In the genomic region with DNA sequence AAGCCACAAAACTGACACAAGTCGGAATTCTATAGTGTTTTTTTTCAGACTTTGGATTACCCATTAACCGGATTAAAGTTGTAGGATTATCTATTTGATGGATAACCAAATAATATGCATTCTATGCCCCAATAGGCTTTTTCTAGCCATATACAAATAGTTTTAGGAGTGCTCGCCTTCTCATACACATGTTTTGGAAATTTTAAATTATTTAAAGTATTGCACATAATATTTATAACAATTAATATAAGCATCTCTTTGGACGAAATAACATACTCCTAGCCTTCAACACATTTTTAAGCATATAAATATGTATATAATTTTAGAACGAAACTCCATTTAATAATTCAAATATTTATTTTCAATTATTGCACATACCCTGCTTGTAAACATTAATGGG, we compare ENCODE assay signal across 5 fruit fly cellular contexts.
TF ChIP-seq lines count a peak whose summit lies in the region.

No protein-coding gene starts in this region.

- no peak for TF ChIP-seq CTCF in whole organism, embryonic (GFP tag; optimal IDR thresholded peaks at IDR 0.05; lab: Kevin White, UChicago)

TF ChIP-seq in whole organism, 6 proteins besides CTCF, POLR2A, EP300 and RAD21:
- TF ChIP-seq usp (GFP tag; optimal IDR thresholded peaks at IDR 0.05; lab: Kevin White, UChicago): no peak
- no peak for TF ChIP-seq Dll (optimal IDR thresholded peaks at IDR 0.05; lab: Kevin White, UChicago)
- peak; percentile 79 for TF ChIP-seq pan (optimal IDR thresholded peaks at IDR 0.05; lab: Kevin White, UChicago)
- no peak for TF ChIP-seq CG8478 (optimal IDR thresholded peaks at IDR 0.05; lab: Kevin White, UChicago)

TF ChIP-seq in whole organism, embryonic, 481 proteins besides CTCF, POLR2A, EP300 and RAD21:
- 0 out of 3 replicates have a peak, but pooled peaks have one; percentile 7 for TF ChIP-seq CG2199 (GFP tag; IDR thresholded peaks at IDR 0.05; lab: Robert Waterston, UW)
- no peak for TF ChIP-seq slp2 (GFP tag; optimal IDR thresholded peaks at IDR 0.05; lab: Kevin White, UChicago)

TF ChIP-seq in whole organism, prepupa, 60 proteins besides CTCF, POLR2A, EP300 and RAD21 (continues in another document):
- TF ChIP-seq acj6 (GFP tag; optimal IDR thresholded peaks at IDR 0.05; lab: Kevin White, UChicago) (peak; percentile 57), esn (GFP tag; optimal IDR thresholded peaks at IDR 0.05; lab: Kevin White, UChicago) (peak; percentile 42), vri (GFP tag; optimal IDR thresholded peaks at IDR 0.05; lab: Kevin White, UChicago) (no peak), Lpt (GFP tag; optimal IDR thresholded peaks at IDR 0.05; lab: Kevin White, UChicago) (no peak), pdm3 (GFP tag; optimal IDR thresholded peaks at IDR 0.05; lab: Kevin White, UChicago) (peak; percentile 21), cyc (GFP tag; optimal IDR thresholded peaks at IDR 0.05; lab: Kevin White, UChicago) (peak; percentile 17), CG11294 (GFP tag; IDR thresholded peaks at IDR 0.05; lab: Robert Waterston, UW) (no peak), Eip78C (GFP tag; lab: Kevin White, UChicago) (peak; percentile 92), CG3032 (tag; optimal IDR thresholded peaks at IDR 0.05; lab: Kevin White, UChicago) (peak; percentile 67), salr (GFP tag; optimal IDR thresholded peaks at IDR 0.05; lab: Kevin White, UChicago) (peak; percentile 1 to 18), CG6808 (GFP tag; optimal IDR thresholded peaks at IDR 0.05; lab: Kevin White, UChicago) (peak; percentile 70), CG16779 (tag; optimal IDR thresholded peaks at IDR 0.05; lab: Kevin White, UChicago) (no peak), CG15336 (GFP tag; IDR thresholded peaks at IDR 0.05; lab: Robert Waterston, UW) (no peak), Hr39 (GFP tag; optimal IDR thresholded peaks at IDR 0.05; lab: Kevin White, UChicago) (peak; percentile 4), ss (GFP tag; optimal IDR thresholded peaks at IDR 0.05; lab: Kevin White, UChicago) (peak in 1 of 2 experiments; percentile 64), fd59A (GFP tag; optimal IDR thresholded peaks at IDR 0.05; lab: Kevin White, UChicago) (peak; percentile 55), spab (GFP tag; optimal IDR thresholded peaks at IDR 0.05; lab: Kevin White, UChicago) (peak; percentile 66), dac (GFP tag; optimal IDR thresholded peaks at IDR 0.05; lab: Kevin White, UChicago) (no peak), CG11902 (GFP tag; optimal IDR thresholded peaks at IDR 0.05; lab: Kevin White, UChicago) (peak; percentile 3), Ets21C (GFP tag; optimal IDR thresholded peaks at IDR 0.05; lab: Kevin White, UChicago) (no peak), eg (GFP tag; IDR thresholded peaks at IDR 0.05; lab: Robert Waterston, UW) (no peak), CG11762 (GFP tag; optimal IDR thresholded peaks at IDR 0.05; lab: Kevin White, UChicago; ENCODE audit: insufficient read depth) (peak; percentile 25), fkh (GFP tag; optimal IDR thresholded peaks at IDR 0.05; lab: Kevin White, UChicago) (no peak), CG10631 (GFP tag; optimal IDR thresholded peaks at IDR 0.05; lab: Kevin White, UChicago) (peak; percentile 58), Sox15 (GFP tag; optimal IDR thresholded peaks at IDR 0.05; lab: Kevin White, UChicago) (peak; percentile 3), svp (GFP tag; lab: Kevin White, UChicago) (peak; percentile 71), CG6854 (GFP tag; optimal IDR thresholded peaks at IDR 0.05; lab: Kevin White, UChicago) (no peak)

TF ChIP-seq in whole organism, pupa, 21 proteins besides CTCF, POLR2A, EP300 and RAD21:
- TF ChIP-seq CG9948 (tag; optimal IDR thresholded peaks at IDR 0.05; lab: Kevin White, UChicago) (peak; percentile 77), Pif1B (GFP tag; optimal IDR thresholded peaks at IDR 0.05; lab: Kevin White, UChicago) (no peak), Pif1A (GFP tag; optimal IDR thresholded peaks at IDR 0.05; lab: Kevin White, UChicago) (no peak), CG4496 (GFP tag; IDR thresholded peaks at IDR 0.05; lab: Robert Waterston, UW) (no peak), Snoo (tag; optimal IDR thresholded peaks at IDR 0.05; lab: Kevin White, UChicago) (peak; percentile 56), CG12605 (GFP tag; IDR thresholded peaks at IDR 0.05; lab: Robert Waterston, UW) (no peak), D1 (tag; optimal IDR thresholded peaks at IDR 0.05; lab: Kevin White, UChicago) (peak; percentile 30), EcR (GFP tag; optimal IDR thresholded peaks at IDR 0.05; lab: Kevin White, UChicago) (no peak), CG14655 (GFP tag; optimal IDR thresholded peaks at IDR 0.05; lab: Kevin White, UChicago) (peak; percentile 73), rn (GFP tag; IDR thresholded peaks at IDR 0.05; lab: Robert Waterston, UW) (no peak), CG17806 (tag; optimal IDR thresholded peaks at IDR 0.05; lab: Kevin White, UChicago) (peak; percentile 43), CG10348 (GFP tag; IDR thresholded peaks at IDR 0.05; lab: Robert Waterston, UW) (no peak), fd96Ca (GFP tag; IDR thresholded peaks at IDR 0.05; lab: Robert Waterston, UW) (no peak), CG13204 (GFP tag; optimal IDR thresholded peaks at IDR 0.05; lab: Kevin White, UChicago) (no peak), CG32121 (GFP tag; IDR thresholded peaks at IDR 0.05; lab: Robert Waterston, UW) (no peak), CG15710 (tag; optimal IDR thresholded peaks at IDR 0.05; lab: Kevin White, UChicago) (peak; percentile 71), CG8301 (tag; optimal IDR thresholded peaks at IDR 0.05; lab: Kevin White, UChicago) (peak; percentile 46), Ets98B (GFP tag; IDR thresholded peaks at IDR 0.05; lab: Robert Waterston, UW) (no peak), gl (tag; optimal IDR thresholded peaks at IDR 0.05; lab: Kevin White, UChicago) (no peak), CG8159 (tag; optimal IDR thresholded peaks at IDR 0.05; lab: Kevin White, UChicago) (peak; percentile 79), CG34367 (tag; optimal IDR thresholded peaks at IDR 0.05; lab: Kevin White, UChicago) (peak; percentile 57)
TF ChIP-seq in whole organism, pupa: peak in this region for 9.

TF ChIP-seq in whole organism, wandering third instar larva, 38 proteins besides CTCF, POLR2A, EP300 and RAD21:
- TF ChIP-seq Rel (GFP tag; optimal IDR thresholded peaks at IDR 0.05; lab: Kevin White, UChicago): no peak
- no peak for TF ChIP-seq Rel (tag; optimal IDR thresholded peaks at IDR 0.05; lab: Kevin White, UChicago)
- no peak for TF ChIP-seq GATAd (GFP tag; optimal IDR thresholded peaks at IDR 0.05; lab: Kevin White, UChicago)
- TF ChIP-seq ey (GFP tag; optimal IDR thresholded peaks at IDR 0.05; lab: Kevin White, UChicago): no peak
- TF ChIP-seq woc (GFP tag; optimal IDR thresholded peaks at IDR 0.05; lab: Kevin White, UChicago): no peak
- TF ChIP-seq Myc (optimal IDR thresholded peaks at IDR 0.05; lab: Kevin White, UChicago): no peak
- no peak for TF ChIP-seq CG9705 (GFP tag; optimal IDR thresholded peaks at IDR 0.05; lab: Kevin White, UChicago)
- TF ChIP-seq pan (optimal IDR thresholded peaks at IDR 0.05; lab: Kevin White, UChicago): peak; percentile 43
- TF ChIP-seq Sp1 (GFP tag; optimal IDR thresholded peaks at IDR 0.05; lab: Kevin White, UChicago): peak; percentile 58
- no peak for TF ChIP-seq dsf (GFP tag; optimal IDR thresholded peaks at IDR 0.05; lab: Kevin White, UChicago; ENCODE audit: borderline replicate concordance)
- no peak for TF ChIP-seq Hr83 (GFP tag; optimal IDR thresholded peaks at IDR 0.05; lab: Kevin White, UChicago; ENCODE audit: poor library complexity, severe bottlenecking)
- TF ChIP-seq tai (GFP tag; optimal IDR thresholded peaks at IDR 0.05; lab: Kevin White, UChicago): no peak
- no peak for TF ChIP-seq rgr (GFP tag; optimal IDR thresholded peaks at IDR 0.05; lab: Kevin White, UChicago)
- no peak for TF ChIP-seq psq (GFP tag; optimal IDR thresholded peaks at IDR 0.05; lab: Kevin White, UChicago)
- TF ChIP-seq OdsH (GFP tag; optimal IDR thresholded peaks at IDR 0.05; lab: Kevin White, UChicago): peak; percentile 1
- TF ChIP-seq dmrt93B (GFP tag; optimal IDR thresholded peaks at IDR 0.05; lab: Kevin White, UChicago): peak; percentile 37
- no peak for TF ChIP-seq sv (GFP tag; optimal IDR thresholded peaks at IDR 0.05; lab: Kevin White, UChicago)
- peak; percentile 48 for TF ChIP-seq HLH106 (tag; optimal IDR thresholded peaks at IDR 0.05; lab: Kevin White, UChicago)
- TF ChIP-seq Abd-B (GFP tag; optimal IDR thresholded peaks at IDR 0.05; lab: Kevin White, UChicago): no peak
- no peak for TF ChIP-seq brk (GFP tag; optimal IDR thresholded peaks at IDR 0.05; lab: Kevin White, UChicago)
- TF ChIP-seq h (GFP tag; optimal IDR thresholded peaks at IDR 0.05; lab: Kevin White, UChicago): no peak
- no peak for TF ChIP-seq Vsx2 (GFP tag; optimal IDR thresholded peaks at IDR 0.05; lab: Kevin White, UChicago; ENCODE audit: partially characterized antibody)
- no peak for TF ChIP-seq N (GFP tag; optimal IDR thresholded peaks at IDR 0.05; lab: Kevin White, UChicago)
- peak in 1 of 2 experiments; percentile 20 for TF ChIP-seq foxo (GFP tag; optimal IDR thresholded peaks at IDR 0.05; lab: Kevin White, UChicago)
- no peak for TF ChIP-seq sage (GFP tag; optimal IDR thresholded peaks at IDR 0.05; lab: Kevin White, UChicago)
- TF ChIP-seq br (GFP tag; optimal IDR thresholded peaks at IDR 0.05; lab: Kevin White, UChicago): no peak
- TF ChIP-seq fru (GFP tag; optimal IDR thresholded peaks at IDR 0.05; lab: Kevin White, UChicago): no peak
- TF ChIP-seq CG32264 (GFP tag; optimal IDR thresholded peaks at IDR 0.05; lab: Kevin White, UChicago): no peak
- TF ChIP-seq Dif (GFP tag; optimal IDR thresholded peaks at IDR 0.05; lab: Kevin White, UChicago; ENCODE audit: partially characterized antibody): no peak
- no peak for TF ChIP-seq usp (GFP tag; optimal IDR thresholded peaks at IDR 0.05; lab: Kevin White, UChicago)
- no peak for TF ChIP-seq jim (GFP tag; optimal IDR thresholded peaks at IDR 0.05; lab: Kevin White, UChicago)
- TF ChIP-seq lola (GFP tag; optimal IDR thresholded peaks at IDR 0.05; lab: Kevin White, UChicago): no peak
- no peak for TF ChIP-seq Dfd (GFP tag; optimal IDR thresholded peaks at IDR 0.05; lab: Kevin White, UChicago)
- TF ChIP-seq CrebA (GFP tag; optimal IDR thresholded peaks at IDR 0.05; lab: Kevin White, UChicago; ENCODE audit: borderline replicate concordance): no peak
- no peak for TF ChIP-seq Hr78 (GFP tag; optimal IDR thresholded peaks at IDR 0.05; lab: Kevin White, UChicago)
- no peak for TF ChIP-seq Mio (GFP tag; optimal IDR thresholded peaks at IDR 0.05; lab: Kevin White, UChicago)
- no peak for TF ChIP-seq Hnf4 (GFP tag; optimal IDR thresholded peaks at IDR 0.05; lab: Kevin White, UChicago)
- TF ChIP-seq dl (GFP tag; optimal IDR thresholded peaks at IDR 0.05; lab: Kevin White, UChicago; ENCODE audit: insufficient read depth in 1 of 2, partially characterized antibody in 2 of 2): no peak
- TF ChIP-seq Jra (GFP tag; optimal IDR thresholded peaks at IDR 0.05; lab: Kevin White, UChicago): no peak
